Worm (Caenorhabditis elegans): Measurements from ENCODE around the gene clec-160.

DNA sequence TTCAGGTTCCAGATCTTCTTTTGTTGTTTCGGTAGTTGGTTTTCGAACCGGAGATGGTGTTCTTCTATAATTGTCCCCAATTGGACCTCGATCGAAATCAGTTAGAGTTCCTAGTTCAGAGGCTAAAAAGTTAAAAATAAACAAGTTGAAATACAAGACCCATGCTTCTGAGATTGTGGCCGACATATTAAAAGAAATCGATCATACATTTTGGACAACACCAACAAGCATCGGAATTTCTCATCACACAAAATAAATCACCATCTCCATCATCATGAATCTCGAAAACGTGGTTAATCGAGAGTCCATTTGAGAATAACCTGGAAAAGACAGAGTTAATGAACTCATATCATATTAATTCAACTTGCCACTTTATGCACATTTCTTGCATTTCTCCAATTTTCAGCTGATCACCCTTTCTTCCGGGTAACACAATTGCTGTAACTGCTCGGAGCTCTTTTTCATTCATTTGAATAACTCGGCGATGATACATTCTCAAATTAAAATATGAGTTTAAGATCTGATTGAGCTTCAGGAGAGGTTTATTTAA, 4.0 kb downstream of the clec-160 start, which contains the start of the genes mps-4 and F09G8.10:
- TF ChIP-seq pha-4 (tag; optimal IDR thresholded peaks at IDR 0.05), result no peak
- TF ChIP-seq nhr-23 (tag; optimal IDR thresholded peaks at IDR 0.05), result no peak
- no peak for TF ChIP-seq tbx-2 (tag; optimal IDR thresholded peaks at IDR 0.05)
- TF ChIP-seq nhr-76 (tag; optimal IDR thresholded peaks at IDR 0.05), result no peak
- no peak for TF ChIP-seq nhr-12 (tag; optimal IDR thresholded peaks at IDR 0.05)
- TF ChIP-seq ama-1 (optimal IDR thresholded peaks at IDR 0.05), result no peak
- TF ChIP-seq nhr-77 (tag; optimal IDR thresholded peaks at IDR 0.05), result no peak
- no peak for TF ChIP-seq nhr-25 (tag; optimal IDR thresholded peaks at IDR 0.05)
- no peak for TF ChIP-seq nhr-28 (tag; optimal IDR thresholded peaks at IDR 0.05)
- no peak for TF ChIP-seq daf-12 (tag; optimal IDR thresholded peaks at IDR 0.05)
